Fruit fly (Drosophila melanogaster) whole organism, embryonic: Measurements from ENCODE around the gene UGP.
A peak's percentile ranks its signal among the peaks of the same experiment; 100 is the strongest.

Experiments
- B-H2 ChIP-seq: fragments of 200-800 bp; sonication (Bioruptor generic); optimal IDR thresholded peaks from 2 replicates; lab custom pipeline; 2018; ENCODE audit warnings: missing biosample characterization, mild to moderate bottlenecking, missing genetic modification characterization
- Bteb2 ChIP-seq: fragments of 200-800 bp; sonication (Bioruptor generic); optimal IDR thresholded peaks from 2 replicates; lab custom pipeline; 2016; ENCODE audit warnings: missing biosample characterization, missing genetic modification characterization
- CG10565 ChIP-seq: fragments of 200-800 bp; sonication (Bioruptor generic); optimal IDR thresholded peaks from 3 replicates; lab custom pipeline; 2016; ENCODE audit warnings: missing biosample characterization, mild to moderate bottlenecking, missing genetic modification characterization
- CG17361 ChIP-seq: fragments of 200-800 bp; sonication (Bioruptor generic); IDR thresholded peaks from 3 replicates; pipeline ENCODE4 v1.3.6; 2022; ENCODE audit warnings: missing biosample characterization, missing genetic modification characterization
- CG17385 ChIP-seq: fragments of 200-800 bp; sonication (Bioruptor generic); optimal IDR thresholded peaks from 3 replicates; lab custom pipeline; 2018; ENCODE audit warnings: missing biosample characterization, mild to moderate bottlenecking, missing genetic modification characterization
- CG17612 ChIP-seq: fragments of 200-800 bp; sonication (Bioruptor generic); IDR thresholded peaks from 2 replicates; pipeline ENCODE4 v1.3.6; 2022; ENCODE audit warnings: missing biosample characterization, missing genetic modification characterization
- CG2116 ChIP-seq: fragments of 200-800 bp; sonication (Bioruptor generic); optimal IDR thresholded peaks from 3 replicates; lab custom pipeline; 2018; ENCODE audit warnings: missing biosample characterization, mild to moderate bottlenecking, missing genetic modification characterization
- CG34376 ChIP-seq: fragments of 200-800 bp; sonication (Bioruptor generic); optimal IDR thresholded peaks from 2 replicates; lab custom pipeline; 2018; ENCODE audit warnings: missing biosample characterization, mild to moderate bottlenecking, missing genetic modification characterization
- CG6272 ChIP-seq: fragments of 200-800 bp; sonication (Bioruptor generic); IDR thresholded peaks from 2 replicates; pipeline ENCODE4 v1.3.6; 2022; ENCODE audit warnings: missing biosample characterization, missing genetic modification characterization
- CG8290 ChIP-seq, 3 experiments: fragments of 200-800 bp; sonication (Bioruptor generic); optimal IDR thresholded peaks; 2 replicates each; lab custom pipeline; 2016 to 2019; ENCODE audit warnings: missing biosample characterization in 3 of 3, missing genetic modification characterization in 3 of 3, mild to moderate bottlenecking in 2 of 3, moderate library complexity in 1 of 3
- D19A ChIP-seq: fragments of 200-800 bp; optimal IDR thresholded peaks from 3 replicates; lab custom pipeline; 2019; ENCODE audit warnings: missing biosample characterization, mild to moderate bottlenecking, missing genetic modification characterization, moderate library complexity
- ERR ChIP-seq: fragments of 200-800 bp; sonication (Bioruptor generic); optimal IDR thresholded peaks from 2 replicates; lab custom pipeline; 2016; ENCODE audit warnings: missing biosample characterization, missing genetic modification characterization
- Gug ChIP-seq: fragments of 200-800 bp; sonication (Bioruptor generic); IDR thresholded peaks from 4 replicates; pipeline ENCODE4 v1.3.6; 2022; ENCODE audit warnings: missing biosample characterization, missing genetic modification characterization
- HLHmδ ChIP-seq: fragments of 200-800 bp; sonication (Bioruptor generic); optimal IDR thresholded peaks from 2 replicates; lab custom pipeline; 2018; ENCODE audit warnings: missing biosample characterization, mild to moderate bottlenecking, missing genetic modification characterization, moderate library complexity
- HmgD ChIP-seq: fragments of 200-800 bp; sonication (Bioruptor generic); optimal IDR thresholded peaks from 3 replicates; lab custom pipeline; 2016; ENCODE audit warnings: missing biosample characterization, missing genetic modification characterization
- Med ChIP-seq: fragments of 200-800 bp; sonication (Bioruptor generic); peaks from one replicate; lab custom pipeline; 2016; ENCODE audit warnings: missing biosample characterization, missing genetic modification characterization, mild to moderate bottlenecking, inconsistent platforms, moderate library complexity
- Opbp ChIP-seq: fragments of 200-800 bp; sonication (Bioruptor generic); IDR thresholded peaks from 3 replicates; pipeline ENCODE4 v1.3.6; 2022; ENCODE audit warnings: missing biosample characterization, missing genetic modification characterization; ENCODE audit not compliant: partially characterized antibody
- Optix ChIP-seq: fragments of 200-800 bp; sonication (Bioruptor generic); IDR thresholded peaks from 3 replicates; pipeline ENCODE4 v1.3.6; 2022; ENCODE audit warnings: missing biosample characterization, missing genetic modification characterization
- Vsx1 ChIP-seq: fragments of 200-800 bp; sonication (Bioruptor generic); optimal IDR thresholded peaks from 2 replicates; lab custom pipeline; 2017; ENCODE audit warnings: missing biosample characterization, mild to moderate bottlenecking, missing genetic modification characterization, missing genetic modification reagents
- chinmo ChIP-seq: fragments of 200-800 bp; sonication (Bioruptor generic); IDR thresholded peaks from 4 replicates; pipeline ENCODE4 v1.3.6; 2022; ENCODE audit warnings: missing biosample characterization, missing genetic modification characterization; ENCODE audit not compliant: partially characterized antibody
- corto ChIP-seq: fragments of 200-800 bp; sonication (Bioruptor generic); optimal IDR thresholded peaks from 2 replicates; lab custom pipeline; 2016; ENCODE audit warnings: missing biosample characterization, mild to moderate bottlenecking, missing genetic modification characterization, moderate library complexity
- crol ChIP-seq: fragments of 200-800 bp; sonication (Bioruptor generic); IDR thresholded peaks from 2 replicates; pipeline ENCODE4 v1.3.6; 2022; ENCODE audit warnings: missing biosample characterization, missing genetic modification characterization
- dmrt11E ChIP-seq: fragments of 200-800 bp; sonication (Bioruptor generic); optimal IDR thresholded peaks from 3 replicates; lab custom pipeline; 2018; ENCODE audit warnings: missing biosample characterization, mild to moderate bottlenecking, missing genetic modification characterization, moderate library complexity
- exex ChIP-seq: fragments of 200-800 bp; sonication (Bioruptor generic); optimal IDR thresholded peaks from 4 replicates; lab custom pipeline; 2018; ENCODE audit warnings: missing biosample characterization, mild to moderate bottlenecking, missing genetic modification characterization, moderate library complexity
- kni ChIP-seq: fragments of 200-800 bp; sonication (Bioruptor generic); optimal IDR thresholded peaks from 3 replicates; lab custom pipeline; 2017; ENCODE audit warnings: mild to moderate bottlenecking, missing biosample characterization, missing genetic modification reagents, missing genetic modification characterization
- nmo ChIP-seq: fragments of 200-800 bp; sonication (Bioruptor generic); optimal IDR thresholded peaks from 2 replicates; lab custom pipeline; 2018; ENCODE audit warnings: missing biosample characterization, mild to moderate bottlenecking, missing genetic modification characterization, moderate library complexity
- oc ChIP-seq: fragments of 200-800 bp; sonication (Bioruptor generic); optimal IDR thresholded peaks from 2 replicates; lab custom pipeline; 2018; ENCODE audit warnings: missing biosample characterization, mild to moderate bottlenecking, missing genetic modification characterization, moderate library complexity
- sens ChIP-seq: fragments of 200-800 bp; sonication (Bioruptor generic); peaks from one replicate; lab custom pipeline; 2016; ENCODE audit warnings: missing biosample characterization, missing genetic modification characterization
- slbo ChIP-seq: fragments of 200-800 bp; sonication (Bioruptor generic); IDR thresholded peaks from 2 replicates; pipeline ENCODE4 v1.3.6; 2022; ENCODE audit warnings: missing biosample characterization, missing genetic modification characterization
- tna ChIP-seq: fragments of 200-800 bp; sonication (Bioruptor generic); IDR thresholded peaks from 2 replicates; pipeline ENCODE4 v1.3.6; 2022; ENCODE audit warnings: missing biosample characterization, missing genetic modification characterization; ENCODE audit not compliant: partially characterized antibody
- vnd ChIP-seq: fragments of 200-800 bp; sonication (Bioruptor generic); IDR thresholded peaks from 3 replicates; pipeline ENCODE4 v1.3.6; 2022; ENCODE audit warnings: missing biosample characterization, missing genetic modification characterization; ENCODE audit not compliant: partially characterized antibody
- vvl ChIP-seq: fragments of 200-800 bp; sonication (Bioruptor generic); IDR thresholded peaks from 2 replicates; pipeline ENCODE4 v1.3.6; 2022; ENCODE audit warnings: missing biosample characterization, missing genetic modification characterization

UGP gene

dm6 chr3L:9396704-9397103 lies 38.0 kb upstream of the UGP start:
- TF ChIP-seq CG8290 (GFP tag; optimal IDR thresholded peaks at IDR 0.05; lab: Kevin White, UChicago) (no peak), CG8290 (tag; optimal IDR thresholded peaks at IDR 0.05; lab: Kevin White, UChicago) (peak in 1 of 2 experiments; percentile 21), B-H2 (GFP tag; lab: Kevin White, UChicago) (no peak), dmrt11E (no peak), nmo (GFP tag; lab: Kevin White, UChicago) (no peak), oc (tag; lab: Kevin White, UChicago) (no peak), chinmo (GFP tag; lab: Robert Waterston, UW) (peak; percentile 75; the same call in 1 of the 4 replicates), CG6272 (no peak), crol (GFP tag; lab: Robert Waterston, UW) (peak; percentile 67), vnd (GFP tag; lab: Robert Waterston, UW) (0 out of 3 replicates have a peak, but pooled peaks have one; percentile 10)

dm6 chr3L:9396038-9396437 lies 37.3 kb upstream of the UGP start:
- TF ChIP-seq exex (tag; lab: Kevin White, UChicago) (peak; percentile 82), CG34376 (GFP tag; lab: Kevin White, UChicago) (peak; percentile 18), tna (GFP tag; lab: Robert Waterston, UW) (no peak), CG17612 (GFP tag; lab: Robert Waterston, UW) (no peak), Gug (GFP tag; lab: Robert Waterston, UW) (no peak), D19A (tag; lab: Kevin White, UChicago) (no peak), CG10565 (GFP tag; lab: Kevin White, UChicago) (no peak), CG17361 (GFP tag; lab: Robert Waterston, UW) (no peak), ERR (GFP tag; lab: Kevin White, UChicago) (no peak), Opbp (no peak), Optix (GFP tag; lab: Robert Waterston, UW) (no peak), HLHmδ (GFP tag; lab: Kevin White, UChicago) (no peak), corto (GFP tag; lab: Kevin White, UChicago) (no peak), Bteb2 (GFP tag; lab: Kevin White, UChicago) (no peak), Vsx1 (GFP tag; lab: Kevin White, UChicago) (peak; percentile 38)

dm6 chr3L:9391340-9391980 lies 32.7 kb upstream of the UGP start:
- peak; percentile 62 for TF ChIP-seq sens (GFP tag; lab: Kevin White, UChicago)
- TF ChIP-seq HmgD (GFP tag; lab: Kevin White, UChicago), result no peak
- TF ChIP-seq exex (tag; lab: Kevin White, UChicago), result peak; percentile 19

- TF ChIP-seq CG2116 (no peak), Med (GFP tag; lab: Kevin White, UChicago) (peak; percentile 44), kni (peak; percentile 53), vvl (GFP tag; lab: Robert Waterston, UW) (0 out of 2 replicates have a peak, but pooled peaks have one; percentile 9), CG17385 (GFP tag; lab: Kevin White, UChicago) (peak; percentile 59), slbo (GFP tag; lab: Robert Waterston, UW) (0 out of 2 replicates have a peak, but pooled peaks have one; percentile 16)
- TF ChIP-seq, all 482 proteins: peak for 5
Measured at dm6 chr3L:9384445-9385079, 25.8 kb upstream of the UGP start.
